Worm (Caenorhabditis elegans) whole organism, midembryonic: ENCODE data around the gene fbxa-184.

Source experiments
- T22C8.4 ChIP-seq: fragments of 200-800 bp; sonication (Bioruptor generic); IDR thresholded peaks from 2 replicates; pipeline ENCODE4 v1.3.6; 2022; ENCODE audit warnings: missing genetic modification characterization, missing compliant biosample characterization
- cog-1 ChIP-seq: sonication (generic microtip); optimal IDR thresholded peaks from 2 replicates; lab custom pipeline; 2016; ENCODE audit warnings: missing genetic modification characterization, missing compliant biosample characterization
- flt-1 ChIP-seq: fragments of 200-800 bp; sonication (Bioruptor generic); IDR thresholded peaks from 2 replicates; pipeline ENCODE4 v1.3.6; 2022; ENCODE audit warnings: missing genetic modification characterization, missing compliant biosample characterization
- klf-2 ChIP-seq: fragments of 200-800 bp; sonication (Bioruptor generic); conservative IDR thresholded peaks from 2 replicates; pipeline ENCODE4 v1.3.6; 2022; ENCODE audit warnings: missing genetic modification reagents, missing genetic modification characterization, missing compliant biosample characterization
- med-1 ChIP-seq: sonication (generic microtip); optimal IDR thresholded peaks from 2 replicates; lab custom pipeline; 2017; ENCODE audit warnings: missing genetic modification characterization, mild to moderate bottlenecking, missing compliant biosample characterization, antibody characterized with exemption, missing genetic modification reagents; ENCODE audit not compliant: insufficient read depth
- ref-1 ChIP-seq: fragments of 200-800 bp; sonication (Bioruptor generic); conservative IDR thresholded peaks from 2 replicates; pipeline ENCODE4 v1.3.6; 2022; ENCODE audit warnings: missing genetic modification reagents, missing genetic modification characterization, missing compliant biosample characterization
- tab-1 ChIP-seq: fragments of 200-800 bp; sonication (Bioruptor generic); IDR thresholded peaks from 2 replicates; pipeline ENCODE4 v1.3.6; 2022; ENCODE audit warnings: missing genetic modification characterization, missing compliant biosample characterization
- ztf-23 ChIP-seq: fragments of 200-800 bp; sonication (Bioruptor generic); IDR thresholded peaks from 2 replicates; pipeline ENCODE4 v1.3.6; 2022; ENCODE audit warnings: missing genetic modification reagents, missing genetic modification characterization, missing compliant biosample characterization
- ztf-29 ChIP-seq: fragments of 200-800 bp; sonication (Bioruptor generic); IDR thresholded peaks from 2 replicates; pipeline ENCODE4 v1.3.6; 2022; ENCODE audit warnings: missing genetic modification reagents, missing genetic modification characterization, missing compliant biosample characterization

fbxa-184 gene

ce11 chrII:1752990-1753389, 42.9 kb downstream of the fbxa-184 start, which contains the start of gene F36H5.9:
F36H5.9 (minus strand) TSS chrII:1753090.
- no peak for TF ChIP-seq ref-1
- TF ChIP-seq klf-2 (GFP tag; lab: Robert Waterston, UW) = no peak
- no peak for TF ChIP-seq ztf-23

DNA sequence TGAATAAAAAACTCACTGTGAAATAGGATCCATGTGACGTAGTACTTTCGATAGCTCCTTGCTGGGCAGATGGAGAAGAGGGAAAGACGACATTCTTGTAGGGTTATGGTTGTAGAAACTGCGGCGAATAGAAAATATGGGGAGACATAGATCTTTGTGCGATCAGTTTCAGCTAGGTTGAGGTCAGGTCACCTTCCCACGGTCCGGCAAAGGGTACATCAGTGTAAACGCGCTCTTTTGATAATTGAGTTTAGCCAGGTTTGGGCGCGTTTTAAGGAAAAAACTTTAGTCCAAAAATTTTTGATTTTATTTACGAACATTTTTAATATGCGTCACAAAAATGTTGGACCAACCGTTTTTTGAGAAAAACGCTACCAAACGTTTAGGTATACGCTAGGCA, 46.0 kb downstream of the fbxa-184 start, which contains the start of gene F36H5.17:
Gene F36H5.17 (minus strand): TSS at position 101 of the 400 bp plus-strand sequence.
- TF ChIP-seq tab-1 (GFP tag; lab: Robert Waterston, UW) (no peak), T22C8.4 (GFP tag; lab: Robert Waterston, UW) (no peak), med-1 (GFP tag; lab: Kevin White, UChicago) (no peak), ref-1 (no peak), ztf-29 (no peak), flt-1 (GFP tag; lab: Robert Waterston, UW) (no peak), cog-1 (no peak), klf-2 (GFP tag; lab: Robert Waterston, UW) (no peak), ztf-23 (no peak)

- no peak for TF ChIP-seq cog-1
- TF ChIP-seq tab-1 (GFP tag; lab: Robert Waterston, UW) = no peak
- no peak for TF ChIP-seq ztf-29
- no peak for TF ChIP-seq flt-1 (GFP tag; lab: Robert Waterston, UW)
- no peak for TF ChIP-seq klf-2 (GFP tag; lab: Robert Waterston, UW)
Observed at ce11 chrII:1756582-1756981, 46.5 kb downstream of the fbxa-184 start, which contains the start of gene fbxb-53. fbxb-53 (plus strand) TSS chrII:1756882.

DNA sequence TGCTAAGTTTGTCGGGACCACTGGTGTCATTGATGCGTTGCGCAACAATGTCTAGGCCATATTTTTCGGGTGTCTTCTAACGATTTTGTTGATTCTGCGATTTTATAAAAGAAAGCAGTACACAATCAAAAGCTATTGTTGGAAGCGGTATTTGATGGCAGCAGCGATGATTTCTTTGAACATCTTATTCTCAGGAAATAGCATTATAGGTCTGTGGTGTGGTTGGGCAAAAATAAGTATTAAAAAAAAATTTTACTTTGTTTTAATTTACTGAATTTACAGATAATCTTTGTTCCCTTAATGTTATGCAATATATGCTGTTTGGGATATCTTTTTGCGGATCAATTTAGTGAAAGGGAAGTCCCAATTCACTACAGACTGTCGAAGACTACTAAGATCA, 47.0 kb downstream of the fbxa-184 start, which contains the start of gene F36H5.10:
Gene F36H5.10 (plus strand): TSS at position 301 of the 400 bp plus-strand sequence.
- TF ChIP-seq ref-1 (no peak), ztf-23 (no peak), klf-2 (GFP tag; lab: Robert Waterston, UW) (no peak), T22C8.4 (GFP tag; lab: Robert Waterston, UW) (no peak), flt-1 (GFP tag; lab: Robert Waterston, UW) (no peak), med-1 (GFP tag; lab: Kevin White, UChicago) (no peak), tab-1 (GFP tag; lab: Robert Waterston, UW) (no peak), cog-1 (no peak), ztf-29 (no peak)

ce11 chrII:1759602-1760001, 49.5 kb downstream of the fbxa-184 start, which contains the start of gene F36H5.18:
F36H5.18 (plus strand) TSS chrII:1759902.
- TF ChIP-seq ztf-23 (no peak), ztf-29 (no peak), med-1 (GFP tag; lab: Kevin White, UChicago) (no peak), T22C8.4 (GFP tag; lab: Robert Waterston, UW) (no peak), flt-1 (GFP tag; lab: Robert Waterston, UW) (no peak), klf-2 (GFP tag; lab: Robert Waterston, UW) (no peak), ref-1 (no peak)
